Worm (Caenorhabditis elegans) whole organism, mixed stage, embryonic: ENCODE measurements around the gene lam-1.

Experiments
- elt-3 ChIP-seq: fragments of 150-350 bp; optimal IDR thresholded peaks from 2 replicates; lab custom pipeline; 2014; ENCODE audit warnings: missing biosample characterization, missing genetic modification characterization
- nhr-237 ChIP-seq: fragments of 150-350 bp; optimal IDR thresholded peaks from 2 replicates; lab custom pipeline; 2014; ENCODE audit warnings: missing biosample characterization, missing genetic modification characterization
- nhr-28 ChIP-seq: fragments of 150-350 bp; optimal IDR thresholded peaks from 2 replicates; lab custom pipeline; 2014; ENCODE audit warnings: missing biosample characterization, missing genetic modification characterization
- sptf-1 ChIP-seq: sonication (generic microtip); optimal IDR thresholded peaks from 2 replicates; lab custom pipeline; 2017; ENCODE audit warnings: mild to moderate bottlenecking, missing genetic modification characterization, moderate library complexity, missing compliant biosample characterization

DNA sequence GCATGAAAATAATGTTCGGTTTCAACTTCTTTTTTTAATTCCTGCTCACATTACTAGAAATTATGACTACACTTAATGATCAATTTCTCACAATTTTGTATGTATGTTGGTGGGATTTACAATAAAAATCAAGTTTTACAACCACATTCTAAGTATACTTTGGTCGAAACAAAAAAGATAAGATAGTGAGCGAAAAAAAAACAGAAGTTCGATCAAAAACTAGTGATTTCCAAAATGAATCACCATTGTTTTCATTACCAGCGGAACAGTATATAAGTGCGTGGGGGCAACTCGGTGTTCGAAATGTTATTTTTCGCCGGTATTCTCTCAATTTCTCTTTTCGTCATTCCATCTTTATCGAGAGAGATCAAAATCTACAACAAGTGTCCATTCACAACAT lies 57.4 kb downstream of the lam-1 start, which contains the start of gene thn-5:
- TF ChIP-seq nhr-237 (no peak), sptf-1 (tag; lab: Kevin White, UChicago) (no peak), nhr-28 (tag; lab: Kevin White, UChicago) (no peak), elt-3 (no peak)
